Fruit fly (Drosophila melanogaster): Measurements from ENCODE around the gene TotE.

TotE gene

DNA sequence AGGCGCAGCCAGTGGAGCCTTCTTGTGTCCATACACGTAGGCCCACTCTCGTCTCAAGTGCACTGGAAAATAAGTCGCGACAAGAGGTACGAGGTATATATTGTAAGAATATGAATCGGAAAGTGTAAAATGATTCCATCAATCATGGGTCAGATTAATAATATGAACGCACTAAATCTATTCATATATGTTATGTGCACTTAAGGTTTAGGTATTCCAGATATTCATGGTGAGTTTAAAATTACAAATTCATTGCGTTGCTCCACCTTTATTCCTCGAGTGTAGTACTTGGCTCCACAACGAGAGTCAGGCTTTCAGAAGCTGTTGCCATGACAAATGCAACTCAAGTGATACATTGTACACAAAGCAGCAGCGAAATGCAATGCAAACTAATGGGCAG lies 8.1 kb downstream of the TotE start:
- TF ChIP-seq fru (optimal IDR thresholded peaks at IDR 0.05) (no peak), CG7963 (GFP tag; IDR thresholded peaks at IDR 0.05; ENCODE audit: partially characterized antibody) (no peak), croc (GFP tag; conservative IDR thresholded peaks at IDR 0.05) (no peak), so (GFP tag; IDR thresholded peaks at IDR 0.05) (no peak), CG14860 (GFP tag; IDR thresholded peaks at IDR 0.05; ENCODE audit: partially characterized antibody) (no peak), bsh (GFP tag; optimal IDR thresholded peaks at IDR 0.05) (peak in 1 of 2 experiments; percentile 0), CG31441 (GFP tag; IDR thresholded peaks at IDR 0.05) (no peak), CG2875 (GFP tag; optimal IDR thresholded peaks at IDR 0.05) (no peak), Drgx (GFP tag; IDR thresholded peaks at IDR 0.05) (peak; percentile 64), bowl (GFP tag; IDR thresholded peaks at IDR 0.05) (no peak), CG8765 (GFP tag; IDR thresholded peaks at IDR 0.05) (no peak), chm (GFP tag; IDR thresholded peaks at IDR 0.05) (no peak), klu (GFP tag; IDR thresholded peaks at IDR 0.05) (no peak), CG9932 (GFP tag; IDR thresholded peaks at IDR 0.05) (no peak), E2f2 (GFP tag; IDR thresholded peaks at IDR 0.05) (no peak), CG3163 (GFP tag; optimal IDR thresholded peaks at IDR 0.05) (no peak)

DNA sequence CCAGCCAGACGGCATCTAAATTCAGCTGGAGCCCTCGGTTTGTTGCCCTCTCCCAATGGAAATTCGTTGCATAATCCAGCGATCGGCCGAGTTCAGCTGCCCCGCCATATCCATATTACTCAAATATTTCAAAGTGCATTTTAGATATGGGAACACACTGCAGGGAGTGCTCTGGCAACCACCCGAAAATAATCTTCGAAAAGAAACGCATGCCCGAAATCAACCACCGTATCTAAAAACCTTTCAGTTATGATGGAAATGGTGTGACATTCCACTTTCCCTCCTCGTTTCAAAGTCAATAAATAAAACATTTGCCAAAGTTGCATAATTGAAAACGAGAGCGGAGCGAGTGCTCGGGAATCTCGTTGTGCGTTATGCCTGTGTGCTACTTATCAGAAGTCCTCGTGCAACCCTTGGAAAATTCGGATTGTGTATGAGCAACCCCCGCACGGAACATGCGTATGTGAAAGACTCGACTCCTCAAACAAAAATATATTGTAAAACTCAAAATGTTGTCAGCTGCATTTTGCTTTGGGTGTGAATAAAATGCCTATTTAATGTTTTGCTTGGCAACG lies 10.5 kb downstream of the TotE start:
- TF ChIP-seq oc (tag; optimal IDR thresholded peaks at IDR 0.05) (no peak), lov (optimal IDR thresholded peaks at IDR 0.05) (no peak), lov (GFP tag; IDR thresholded peaks at IDR 0.05) (0 out of 3 replicates have a peak, but pooled peaks have one; percentile 39), sd (tag; optimal IDR thresholded peaks at IDR 0.05) (peak; percentile 35), CG8924 (tag; optimal IDR thresholded peaks at IDR 0.05) (peak; percentile 14), gsb-n (tag; optimal IDR thresholded peaks at IDR 0.05) (peak; percentile 88), CG2199 (GFP tag; IDR thresholded peaks at IDR 0.05) (peak; percentile 98), cad (GFP tag; optimal IDR thresholded peaks at IDR 0.05) (no peak), CG7839 (tag; optimal IDR thresholded peaks at IDR 0.05) (no peak), Pdp1 (GFP tag; optimal IDR thresholded peaks at IDR 0.05) (peak in 1 of 2 experiments; percentile 68), CG18476 (GFP tag; optimal IDR thresholded peaks at IDR 0.05) (peak; percentile 76), sens (GFP tag) (peak; percentile 78), kni (GFP tag; optimal IDR thresholded peaks at IDR 0.05) (peak; percentile 65), ERR (GFP tag; optimal IDR thresholded peaks at IDR 0.05) (no peak), gce (GFP tag; IDR thresholded peaks at IDR 0.05) (no peak), zfh1 (GFP tag; IDR thresholded peaks at IDR 0.05) (0 out of 3 replicates have a peak, but pooled peaks have one; percentile 25), cas (GFP tag; IDR thresholded peaks at IDR 0.05) (no peak), CG5180 (GFP tag; optimal IDR thresholded peaks at IDR 0.05) (peak; percentile 35), CG11247 (GFP tag; IDR thresholded peaks at IDR 0.05) (no peak), mld (GFP tag; IDR thresholded peaks at IDR 0.05; ENCODE audit: partially characterized antibody) (no peak), nerfin-1 (tag; optimal IDR thresholded peaks at IDR 0.05) (peak; percentile 96), Kr (GFP tag; optimal IDR thresholded peaks at IDR 0.05) (peak; percentile 44), pros (GFP tag; optimal IDR thresholded peaks at IDR 0.05) (peak; percentile 96), Jarid2 (GFP tag; optimal IDR thresholded peaks at IDR 0.05) (no peak), Blimp-1 (GFP tag; optimal IDR thresholded peaks at IDR 0.05) (peak; percentile 11)

Measured in whole organism, embryonic.